Fruit fly (Drosophila melanogaster) whole organism, embryonic: Measurements from ENCODE around the gene Plzf.
A peak's percentile ranks its signal among the peaks of the same experiment; 100 is the strongest.

ENCODE experiments used
- Atf3 ChIP-seq: fragments of 200-800 bp; sonication (Bioruptor generic); optimal IDR thresholded peaks from 3 replicates; lab custom pipeline; 2016; ENCODE audit warnings: missing biosample characterization, missing genetic modification characterization
- Atf6 ChIP-seq: fragments of 200-800 bp; sonication (Bioruptor generic); IDR thresholded peaks from 2 replicates; pipeline ENCODE4 v1.3.6; 2022; ENCODE audit warnings: missing biosample characterization, missing genetic modification characterization
- CG10267 ChIP-seq: fragments of 200-800 bp; sonication (Bioruptor generic); optimal IDR thresholded peaks from 2 replicates; lab custom pipeline; 2018; ENCODE audit warnings: missing biosample characterization, mild to moderate bottlenecking, missing genetic modification characterization, moderate library complexity
- CG10462 ChIP-seq: fragments of 200-800 bp; sonication (Bioruptor generic); optimal IDR thresholded peaks from 2 replicates; lab custom pipeline; 2016; ENCODE audit warnings: missing biosample characterization, missing genetic modification characterization
- CG12769 ChIP-seq: fragments of 200-800 bp; sonication (Bioruptor generic); optimal IDR thresholded peaks from 2 replicates; lab custom pipeline; 2019; ENCODE audit warnings: missing biosample characterization, mild to moderate bottlenecking, missing genetic modification characterization, moderate library complexity
- CG14050 ChIP-seq: fragments of 200-800 bp; sonication (Bioruptor generic); IDR thresholded peaks from 3 replicates; pipeline ENCODE4 v1.3.6; 2022; ENCODE audit warnings: missing biosample characterization, missing genetic modification characterization
- CG14710 ChIP-seq: fragments of 200-800 bp; sonication (Bioruptor generic); optimal IDR thresholded peaks from 3 replicates; lab custom pipeline; 2019; ENCODE audit warnings: missing biosample characterization, mild to moderate bottlenecking, missing genetic modification characterization, moderate library complexity
- CG17328 ChIP-seq: fragments of 200-800 bp; sonication (Bioruptor generic); IDR thresholded peaks from 2 replicates; pipeline ENCODE4 v1.3.6; 2022; ENCODE audit warnings: missing biosample characterization, missing genetic modification characterization
- CG17359 ChIP-seq: fragments of 200-800 bp; sonication (Bioruptor generic); optimal IDR thresholded peaks from 3 replicates; lab custom pipeline; 2018; ENCODE audit warnings: missing biosample characterization, mild to moderate bottlenecking, missing genetic modification characterization, moderate library complexity
- CG17385 ChIP-seq: fragments of 200-800 bp; sonication (Bioruptor generic); optimal IDR thresholded peaks from 3 replicates; lab custom pipeline; 2018; ENCODE audit warnings: missing biosample characterization, mild to moderate bottlenecking, missing genetic modification characterization
- CG2202 ChIP-seq: fragments of 200-800 bp; sonication (Bioruptor generic); optimal IDR thresholded peaks from 2 replicates; lab custom pipeline; 2018; ENCODE audit warnings: missing biosample characterization, mild to moderate bottlenecking, missing genetic modification characterization
- CG3065 ChIP-seq: fragments of 200-800 bp; sonication (Bioruptor generic); optimal IDR thresholded peaks from 2 replicates; lab custom pipeline; 2016; ENCODE audit warnings: missing biosample characterization, missing genetic modification characterization
- CG31224 ChIP-seq: fragments of 200-800 bp; sonication (Bioruptor generic); IDR thresholded peaks from 2 replicates; pipeline ENCODE4 v1.3.6; 2022; ENCODE audit warnings: missing biosample characterization, missing genetic modification characterization
- CG32772 ChIP-seq: fragments of 200-800 bp; sonication (Bioruptor generic); IDR thresholded peaks from 2 replicates; pipeline ENCODE4 v1.3.6; 2022; ENCODE audit warnings: missing biosample characterization, missing genetic modification characterization
- CG3281 ChIP-seq: fragments of 200-800 bp; sonication (Bioruptor generic); optimal IDR thresholded peaks from 3 replicates; lab custom pipeline; 2017; ENCODE audit warnings: missing biosample characterization, mild to moderate bottlenecking, missing genetic modification characterization
- CG4707 ChIP-seq: fragments of 200-800 bp; sonication (Bioruptor generic); optimal IDR thresholded peaks from 2 replicates; lab custom pipeline; 2018; ENCODE audit warnings: missing biosample characterization, mild to moderate bottlenecking, missing genetic modification characterization, moderate library complexity
- CG6813 ChIP-seq: fragments of 200-800 bp; sonication (Bioruptor generic); optimal IDR thresholded peaks from 2 replicates; lab custom pipeline; 2017; ENCODE audit warnings: missing biosample characterization, missing genetic modification characterization, mild to moderate bottlenecking, moderate library complexity, missing genetic modification reagents
- CG8944 ChIP-seq: fragments of 200-800 bp; sonication (Bioruptor generic); optimal IDR thresholded peaks from 3 replicates; lab custom pipeline; 2016; ENCODE audit warnings: missing biosample characterization, missing genetic modification characterization
- CrebB ChIP-seq: fragments of 200-800 bp; sonication (Bioruptor generic); optimal IDR thresholded peaks from 3 replicates; lab custom pipeline; 2018; ENCODE audit warnings: missing biosample characterization, mild to moderate bottlenecking, missing genetic modification characterization
- D19A ChIP-seq: fragments of 200-800 bp; optimal IDR thresholded peaks from 3 replicates; lab custom pipeline; 2019; ENCODE audit warnings: missing biosample characterization, mild to moderate bottlenecking, missing genetic modification characterization, moderate library complexity
- Dad ChIP-seq: fragments of 200-800 bp; sonication (Bioruptor generic); optimal IDR thresholded peaks from 3 replicates; lab custom pipeline; 2016; ENCODE audit warnings: missing biosample characterization, missing genetic modification characterization
- Dref ChIP-seq: fragments of 200-800 bp; sonication (Bioruptor generic); IDR thresholded peaks from 2 replicates; pipeline ENCODE4 v1.3.6; 2022; ENCODE audit warnings: missing biosample characterization, missing genetic modification characterization
- Ets65A ChIP-seq: fragments of 200-800 bp; sonication (Bioruptor generic); peaks from one replicate; lab custom pipeline; 2016; ENCODE audit warnings: missing biosample characterization, missing genetic modification characterization
- Fer2 ChIP-seq: fragments of 200-800 bp; sonication (Bioruptor generic); optimal IDR thresholded peaks from 2 replicates; lab custom pipeline; 2018; ENCODE audit warnings: missing biosample characterization, mild to moderate bottlenecking, missing genetic modification characterization, moderate library complexity
- HHEX ChIP-seq: fragments of 200-800 bp; sonication (Bioruptor generic); optimal IDR thresholded peaks from 3 replicates; lab custom pipeline; 2017; ENCODE audit warnings: missing biosample characterization, mild to moderate bottlenecking, missing genetic modification characterization, missing genetic modification reagents
- MESR4 ChIP-seq: fragments of 200-800 bp; sonication (Bioruptor generic); optimal IDR thresholded peaks from 2 replicates; lab custom pipeline; 2018; ENCODE audit warnings: missing biosample characterization, mild to moderate bottlenecking, missing genetic modification characterization, moderate library complexity
- Stat92E ChIP-seq, 3 experiments: fragments of >200 bp in 2 of 3; fragments of 200-800 bp in 1 of 3; sonication (Bioruptor generic) in 1 of 3; optimal IDR thresholded peaks; 2 replicates each; lab custom pipeline; 2017 to 2019; ENCODE audit warnings: missing biosample characterization in 3 of 3, missing genetic modification characterization in 3 of 3, mild to moderate bottlenecking in 1 of 3, moderate library complexity in 1 of 3
- YL-1 ChIP-seq: fragments of 200-800 bp; sonication (Bioruptor generic); optimal IDR thresholded peaks from 3 replicates; lab custom pipeline; 2017; ENCODE audit warnings: missing biosample characterization, mild to moderate bottlenecking, missing genetic modification characterization
- aop ChIP-seq: fragments of 200-800 bp; sonication (Bioruptor generic); IDR thresholded peaks from 2 replicates; pipeline ENCODE4 v1.3.6; 2022; ENCODE audit warnings: missing biosample characterization, missing genetic modification characterization
- ap ChIP-seq: fragments of 200-800 bp; sonication (Bioruptor generic); IDR thresholded peaks from 2 replicates; pipeline ENCODE4 v1.3.6; 2022; ENCODE audit warnings: missing biosample characterization, missing genetic modification characterization
- bigmax ChIP-seq: fragments of 200-800 bp; sonication (Bioruptor generic); optimal IDR thresholded peaks from 2 replicates; lab custom pipeline; 2018; ENCODE audit warnings: missing biosample characterization, mild to moderate bottlenecking, missing genetic modification characterization
- cas ChIP-seq: fragments of 200-800 bp; sonication (Bioruptor generic); IDR thresholded peaks from 2 replicates; pipeline ENCODE4 v1.3.6; 2022; ENCODE audit warnings: missing biosample characterization, missing genetic modification characterization
- crp ChIP-seq, 2 experiments: fragments of 200-800 bp; sonication (Bioruptor generic); optimal IDR thresholded peaks; 2 replicates in 1 of 2; 3 replicates in 1 of 2; lab custom pipeline; 2017; ENCODE audit warnings: missing biosample characterization in 2 of 2, missing genetic modification characterization in 2 of 2, mild to moderate bottlenecking in 1 of 2, moderate library complexity in 1 of 2
- dan ChIP-seq: fragments of 200-800 bp; sonication (Bioruptor generic); IDR thresholded peaks from 2 replicates; pipeline ENCODE4 v1.3.6; 2022; ENCODE audit warnings: missing biosample characterization, missing genetic modification characterization
- dpn ChIP-seq, 2 experiments: fragments of 200-800 bp; sonication (Bioruptor generic); optimal IDR thresholded peaks; 3 replicates each; lab custom pipeline; 2016; ENCODE audit warnings: missing biosample characterization in 2 of 2, missing genetic modification characterization in 2 of 2
- dysf ChIP-seq: fragments of 200-800 bp; sonication (Bioruptor generic); IDR thresholded peaks from 3 replicates; pipeline ENCODE4 v1.3.6; 2022; ENCODE audit warnings: missing biosample characterization, missing genetic modification characterization
- fd64A ChIP-seq: fragments of 200-800 bp; sonication (Bioruptor generic); optimal IDR thresholded peaks from 3 replicates; lab custom pipeline; 2018; ENCODE audit warnings: missing biosample characterization, mild to moderate bottlenecking, missing genetic modification characterization
- fd96Cb ChIP-seq: fragments of 200-800 bp; sonication (Bioruptor generic); optimal IDR thresholded peaks from 2 replicates; lab custom pipeline; 2018; ENCODE audit warnings: missing biosample characterization, mild to moderate bottlenecking, missing genetic modification characterization, moderate library complexity
- ftz-f1 ChIP-seq: fragments of 200-800 bp; sonication (Bioruptor generic); optimal IDR thresholded peaks from 2 replicates; lab custom pipeline; 2016; ENCODE audit warnings: missing biosample characterization, missing genetic modification characterization
- lbe ChIP-seq: fragments of 200-800 bp; sonication (Bioruptor generic); optimal IDR thresholded peaks from 2 replicates; lab custom pipeline; 2016; ENCODE audit warnings: missing biosample characterization, mild to moderate bottlenecking, missing genetic modification characterization
- lov ChIP-seq, 2 experiments: fragments of 200-800 bp in 1 of 2; fragments of >200 bp in 1 of 2; sonication (Bioruptor generic) in 1 of 2; IDR thresholded peaks in 1 of 2; optimal IDR thresholded peaks in 1 of 2; 2 replicates in 1 of 2; 3 replicates in 1 of 2; pipeline versions ENCODE4 v1.3.6 to Lab custom; 2017 to 2022; ENCODE audit warnings: missing biosample characterization in 1 of 2, missing genetic modification characterization in 1 of 2
- rib ChIP-seq: fragments of 200-800 bp; sonication (Bioruptor generic); IDR thresholded peaks from 2 replicates; pipeline ENCODE4 v1.3.6; 2022; ENCODE audit warnings: missing biosample characterization, missing genetic modification characterization
- sob ChIP-seq: fragments of 200-800 bp; sonication (Bioruptor generic); IDR thresholded peaks from 2 replicates; pipeline ENCODE4 v1.3.6; 2022; ENCODE audit warnings: missing biosample characterization, missing genetic modification characterization
- sr ChIP-seq: fragments of 200-800 bp; sonication (Bioruptor generic); IDR thresholded peaks from 3 replicates; pipeline ENCODE4 v1.3.6; 2022; ENCODE audit warnings: missing biosample characterization, missing genetic modification characterization
- wek ChIP-seq: fragments of 200-800 bp; sonication (Bioruptor generic); optimal IDR thresholded peaks from 3 replicates; lab custom pipeline; 2018; ENCODE audit warnings: missing biosample characterization, mild to moderate bottlenecking, missing genetic modification characterization, moderate library complexity
- z ChIP-seq: fragments of 200-800 bp; sonication (Bioruptor generic); IDR thresholded peaks from 3 replicates; pipeline ENCODE4 v1.3.6; 2022; ENCODE audit warnings: missing biosample characterization, missing genetic modification characterization
- zen2 ChIP-seq: fragments of 200-800 bp; sonication (Bioruptor generic); IDR thresholded peaks from 3 replicates; pipeline ENCODE4 v1.3.6; 2022; ENCODE audit warnings: missing biosample characterization, missing genetic modification characterization; ENCODE audit not compliant: partially characterized antibody
- zfh1 ChIP-seq: fragments of 200-800 bp; sonication (Bioruptor generic); IDR thresholded peaks from 3 replicates; pipeline ENCODE4 v1.3.6; 2022; ENCODE audit warnings: missing biosample characterization, missing genetic modification characterization

The Plzf gene

dm6 chr2L:12006397-12007330, 42.1 kb downstream of the Plzf start (continued):
- peak; percentile 51 for TF ChIP-seq CrebB (tag; lab: Kevin White, UChicago)
- peak; percentile 86 for TF ChIP-seq Fer2 (tag; lab: Kevin White, UChicago)
- TF ChIP-seq cas (GFP tag; lab: Robert Waterston, UW): no peak
- peak; percentile 92 for TF ChIP-seq CG6813 (GFP tag; lab: Kevin White, UChicago)
- peak in 1 of 3 experiments; percentile 73 for TF ChIP-seq Stat92E (GFP tag; optimal IDR thresholded peaks at IDR 0.05; lab: Kevin White, UChicago)
- TF ChIP-seq CG17385 (GFP tag; lab: Kevin White, UChicago): peak; percentile 93
- peak; percentile 77 for TF ChIP-seq CG3065
- peak; percentile 57 for TF ChIP-seq Atf3 (GFP tag; lab: Kevin White, UChicago)
- peak; percentile 89 for TF ChIP-seq Ets65A (GFP tag; lab: Kevin White, UChicago)
- peak; percentile 87 for TF ChIP-seq CG2202 (tag; lab: Kevin White, UChicago)
- no peak for TF ChIP-seq dysf (GFP tag; lab: Robert Waterston, UW)
- peak; percentile 22 for TF ChIP-seq CG4707
- TF ChIP-seq CG14050 (GFP tag; lab: Robert Waterston, UW): no peak
- TF ChIP-seq Dref: no peak
- no peak for TF ChIP-seq ap
- TF ChIP-seq zfh1: no peak
- peak; percentile 90 for TF ChIP-seq CG17359 (tag; lab: Kevin White, UChicago)
- peak; percentile 100 for TF ChIP-seq D19A (tag; lab: Kevin White, UChicago)
- peak; percentile 71 to 92 for TF ChIP-seq dpn (GFP tag; optimal IDR thresholded peaks at IDR 0.05; lab: Kevin White, UChicago)
- peak; percentile 97 for TF ChIP-seq CG14710 (tag; lab: Kevin White, UChicago)
- TF ChIP-seq crp (GFP tag; optimal IDR thresholded peaks at IDR 0.05; lab: Kevin White, UChicago): peak in 1 of 2 experiments; percentile 58
- TF ChIP-seq CG12769 (tag; lab: Kevin White, UChicago): peak; percentile 9
- TF ChIP-seq CG31224: no peak
- peak; percentile 95 for TF ChIP-seq CG10267 (tag; lab: Kevin White, UChicago)
- TF ChIP-seq dan (GFP tag; lab: Robert Waterston, UW): no peak
- TF ChIP-seq CG10462 (GFP tag; lab: Kevin White, UChicago): peak; percentile 90
- TF ChIP-seq HHEX: peak; percentile 93
- no peak for TF ChIP-seq MESR4 (GFP tag; lab: Kevin White, UChicago)
- peak; percentile 24 for TF ChIP-seq Dad
- TF ChIP-seq bigmax: no peak
- no peak for TF ChIP-seq z (GFP tag; lab: Robert Waterston, UW)
- TF ChIP-seq zen2: no peak
- TF ChIP-seq Atf6 (GFP tag; lab: Robert Waterston, UW): no peak
- TF ChIP-seq sob: no peak
- TF ChIP-seq fd64A (GFP tag; lab: Kevin White, UChicago): no peak
- TF ChIP-seq rib: no peak
- no peak for TF ChIP-seq CG32772 (GFP tag; lab: Robert Waterston, UW)
- no peak for TF ChIP-seq lov (optimal IDR thresholded peaks at IDR 0.05; lab: Kevin White, UChicago)
- no peak for TF ChIP-seq lov (GFP tag; IDR thresholded peaks at IDR 0.05; lab: Robert Waterston, UW)
- no peak for TF ChIP-seq CG17328 (GFP tag; lab: Robert Waterston, UW)
- no peak for TF ChIP-seq sr (GFP tag; lab: Robert Waterston, UW)
- TF ChIP-seq wek (GFP tag; lab: Kevin White, UChicago): no peak
- TF ChIP-seq aop (GFP tag; lab: Robert Waterston, UW): no peak
- peak; percentile 96 for TF ChIP-seq CG3281
- TF ChIP-seq ftz-f1 (GFP tag; lab: Kevin White, UChicago): peak; percentile 100
- TF ChIP-seq fd96Cb (tag; lab: Kevin White, UChicago): peak; percentile 96
- peak; percentile 91 for TF ChIP-seq YL-1 (GFP tag; lab: Kevin White, UChicago)
- peak; percentile 38 for TF ChIP-seq CG8944 (GFP tag; lab: Kevin White, UChicago)
- TF ChIP-seq lbe: peak; percentile 73
